Worm (Caenorhabditis elegans): ENCODE measurements around the gene C14A11.2.

Gene C14A11.2

ce11 chrX:2769685-2770084 lies 33.2 kb upstream of the C14A11.2 start, which contains the start of gene F55F1.2:
F55F1.2 (minus strand) TSS chrX:2770060.
- no peak for TF ChIP-seq ttx-3 (tag; optimal IDR thresholded peaks at IDR 0.05)
- TF ChIP-seq unc-42 (tag; optimal IDR thresholded peaks at IDR 0.05), result peak; percentile 24
- no peak for TF ChIP-seq zip-5 (tag; optimal IDR thresholded peaks at IDR 0.05)

DNA sequence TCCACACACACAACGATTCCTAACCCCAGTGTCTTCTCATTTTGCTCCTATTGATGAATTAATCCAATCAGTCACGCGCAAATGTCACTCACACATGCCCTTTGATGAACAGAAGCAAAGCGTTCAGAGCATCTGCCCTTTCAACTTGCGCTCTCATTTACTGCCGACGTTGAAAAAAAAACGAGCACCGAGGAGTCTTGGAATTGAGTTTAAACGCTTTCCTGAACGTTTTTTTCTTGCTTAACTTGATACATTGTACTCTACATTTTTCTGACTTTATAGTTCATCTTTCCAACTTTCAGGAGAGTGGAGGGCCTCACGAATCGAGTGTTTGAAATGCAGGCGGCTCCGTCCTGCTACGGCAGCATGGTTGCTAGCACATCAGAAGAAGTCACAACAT lies 31.2 kb upstream of the C14A11.2 start, which contains the start of gene cgef-1:
Gene cgef-1, plus strand, starts transcription at position 301 of the 400 bp plus-strand sequence.
- no peak for TF ChIP-seq ceh-18 (tag; optimal IDR thresholded peaks at IDR 0.05)
- TF ChIP-seq ceh-45 (GFP tag; IDR thresholded peaks at IDR 0.05), result no peak
- TF ChIP-seq unc-42 (tag; optimal IDR thresholded peaks at IDR 0.05), result peak; percentile 39
- no peak for TF ChIP-seq pag-3 (tag; optimal IDR thresholded peaks at IDR 0.05; ENCODE audit: borderline replicate concordance)

DNA sequence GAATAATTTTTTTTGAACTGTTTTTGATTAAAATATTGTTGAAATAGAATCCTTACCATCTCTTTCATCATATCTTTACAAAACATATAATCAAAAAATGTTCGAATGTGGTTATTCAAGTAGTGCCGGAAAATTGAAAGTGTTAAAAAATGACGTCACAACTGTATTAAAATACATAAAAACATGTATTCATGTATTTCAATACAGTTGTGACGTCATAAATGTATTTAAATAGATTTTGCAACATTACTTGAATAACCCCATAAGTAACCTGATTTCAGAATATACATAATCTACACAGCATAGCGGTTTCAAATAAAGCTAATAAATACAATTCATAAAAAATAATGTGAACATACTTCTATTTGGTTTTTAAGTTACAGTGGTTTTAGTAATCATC lies 26.0 kb upstream of the C14A11.2 start:
- TF ChIP-seq ceh-22 (tag; optimal IDR thresholded peaks at IDR 0.05) (no peak), zip-5 (tag; optimal IDR thresholded peaks at IDR 0.05) (no peak), hlh-8 (tag; optimal IDR thresholded peaks at IDR 0.05) (no peak), hlh-6 (tag; optimal IDR thresholded peaks at IDR 0.05) (no peak), ceh-30 (tag; optimal IDR thresholded peaks at IDR 0.05) (no peak), che-1 (tag; optimal IDR thresholded peaks at IDR 0.05) (no peak), pha-4 (tag; optimal IDR thresholded peaks at IDR 0.05) (no peak), pag-3 (tag; optimal IDR thresholded peaks at IDR 0.05; ENCODE audit: borderline replicate concordance) (no peak), ttx-3 (tag; optimal IDR thresholded peaks at IDR 0.05) (no peak), pat-9 (tag; optimal IDR thresholded peaks at IDR 0.05) (no peak), nhr-232 (tag; optimal IDR thresholded peaks at IDR 0.05) (no peak), lin-11 (tag; optimal IDR thresholded peaks at IDR 0.05) (no peak), mec-3 (tag; optimal IDR thresholded peaks at IDR 0.05; ENCODE audit: borderline replicate concordance) (no peak), ceh-6 (GFP tag; optimal IDR thresholded peaks at IDR 0.05) (no peak), ref-2 (tag; optimal IDR thresholded peaks at IDR 0.05) (no peak), Y22D7AL.16 (tag; optimal IDR thresholded peaks at IDR 0.05) (no peak), sdc-2 (tag; optimal IDR thresholded peaks at IDR 0.05) (no peak), hlh-30 (tag; optimal IDR thresholded peaks at IDR 0.05; ENCODE audit: insufficient read depth) (no peak), unc-42 (tag; optimal IDR thresholded peaks at IDR 0.05) (no peak)

- TF ChIP-seq nfya-1 (tag; optimal IDR thresholded peaks at IDR 0.05) (no peak), ceh-31 (tag; optimal IDR thresholded peaks at IDR 0.05) (peak; percentile 4), unc-42 (tag; optimal IDR thresholded peaks at IDR 0.05) (peak; percentile 37)
Measured at ce11 chrX:2777973-2778372, 24.9 kb upstream of the C14A11.2 start.

- TF ChIP-seq lim-6 (tag; optimal IDR thresholded peaks at IDR 0.05) (no peak), ref-2 (tag; optimal IDR thresholded peaks at IDR 0.05) (peak; percentile 32), unc-3 (GFP tag; conservative IDR thresholded peaks at IDR 0.05) (no peak), unc-3 (tag; optimal IDR thresholded peaks at IDR 0.05) (no peak), sdc-2 (tag; optimal IDR thresholded peaks at IDR 0.05) (peak; percentile 44), ceh-31 (tag; optimal IDR thresholded peaks at IDR 0.05) (peak; percentile 4), K09A11.1 (tag; optimal IDR thresholded peaks at IDR 0.05; ENCODE audit: insufficient read depth) (no peak), ceh-34 (tag; optimal IDR thresholded peaks at IDR 0.05) (peak; percentile 85), ceh-2 (tag; optimal IDR thresholded peaks at IDR 0.05) (peak; percentile 26), tbx-2 (tag; optimal IDR thresholded peaks at IDR 0.05) (peak; percentile 62), fkh-6 (tag; optimal IDR thresholded peaks at IDR 0.05) (peak; percentile 14)
Measured at ce11 chrX:2793527-2793926, 9.4 kb upstream of the C14A11.2 start.

ce11 chrX:2794324-2794723 lies 8.6 kb upstream of the C14A11.2 start:
- TF ChIP-seq ceh-2 (tag; optimal IDR thresholded peaks at IDR 0.05), result no peak
- TF ChIP-seq elt-2 (tag; optimal IDR thresholded peaks at IDR 0.05), result peak; percentile 90

All from whole organism, late embryonic.